Worm (Caenorhabditis elegans) whole organism, L4 larva: ENCODE measurements around the gene K05B2.2.

ENCODE experiments used
- F10B5.3 ChIP-seq: sonication (generic microtip); optimal IDR thresholded peaks from 2 replicates; lab custom pipeline; 2016; ENCODE audit warnings: mild to moderate bottlenecking, missing genetic modification characterization, missing compliant biosample characterization
- F37D6.2 ChIP-seq: sonication (generic microtip); optimal IDR thresholded peaks from 2 replicates; lab custom pipeline; 2016; ENCODE audit warnings: mild to moderate bottlenecking, missing genetic modification characterization, missing compliant biosample characterization
- R02D3.7 ChIP-seq: fragments of 150-350 bp; sonication (generic microtip); optimal IDR thresholded peaks from 3 replicates; lab custom pipeline; 2014; ENCODE audit warnings: missing biosample characterization, missing genetic modification characterization
- T26A8.4 ChIP-seq: fragments of 200-800 bp; sonication (Bioruptor generic); IDR thresholded peaks from 2 replicates; pipeline ENCODE4 v1.3.6; 2022; ENCODE audit warnings: missing genetic modification characterization, missing compliant biosample characterization
- Y105C5A.15 ChIP-seq: fragments of 200-800 bp; sonication (Bioruptor generic); IDR thresholded peaks from 2 replicates; pipeline ENCODE4 v1.3.6; 2022; ENCODE audit warnings: missing genetic modification characterization, missing compliant biosample characterization
- arid-1 ChIP-seq: fragments of 200-800 bp; sonication (Bioruptor generic); conservative IDR thresholded peaks from 2 replicates; pipeline ENCODE4 v1.3.6; 2022; ENCODE audit warnings: missing genetic modification reagents, missing genetic modification characterization, missing compliant biosample characterization
- ceh-62 ChIP-seq: sonication (generic microtip); optimal IDR thresholded peaks from 2 replicates; lab custom pipeline; 2017; ENCODE audit warnings: missing biosample characterization, missing genetic modification characterization
- ctbp-1 ChIP-seq: fragments of 200-800 bp; sonication (Bioruptor generic); IDR thresholded peaks from 2 replicates; pipeline ENCODE4 v1.3.6; 2022; ENCODE audit warnings: missing genetic modification reagents, missing genetic modification characterization, missing compliant biosample characterization
- dmd-6 ChIP-seq: fragments of 200-800 bp; sonication (Bioruptor generic); IDR thresholded peaks from 2 replicates; pipeline ENCODE4 v1.3.6; 2022; ENCODE audit warnings: missing genetic modification reagents, missing genetic modification characterization, missing compliant biosample characterization
- dpl-1 ChIP-seq: fragments of 150-350 bp; optimal IDR thresholded peaks from 2 replicates; lab custom pipeline; 2014; ENCODE audit warnings: missing biosample characterization, missing genetic modification reagents, missing genetic modification characterization
- duxl-1 ChIP-seq: sonication (generic microtip); optimal IDR thresholded peaks from 2 replicates; lab custom pipeline; 2016; ENCODE audit warnings: mild to moderate bottlenecking, missing genetic modification characterization, moderate library complexity, missing compliant biosample characterization; ENCODE audit not compliant: poor library complexity
- dve-1 ChIP-seq: sonication (generic microtip); optimal IDR thresholded peaks from 2 replicates; lab custom pipeline; 2017; ENCODE audit warnings: antibody characterized with exemption, mild to moderate bottlenecking, missing genetic modification characterization, missing compliant biosample characterization; ENCODE audit not compliant: insufficient read depth
- fkh-10 ChIP-seq: fragments of 150-350 bp; optimal IDR thresholded peaks from 2 replicates; lab custom pipeline; 2014; ENCODE audit warnings: missing biosample characterization, missing genetic modification reagents, missing genetic modification characterization
- hif-1 ChIP-seq, 2 experiments: sonication (generic microtip); optimal IDR thresholded peaks; 2 replicates each; lab custom pipeline; 2016 to 2017; ENCODE audit warnings: missing compliant biosample characterization in 2 of 2, missing genetic modification characterization in 2 of 2, missing genetic modification reagents in 2 of 2, missing genotype in 2 of 2, mild to moderate bottlenecking in 1 of 2
- hlh-11 ChIP-seq: fragments of 200-800 bp; sonication (Bioruptor generic); optimal IDR thresholded peaks from 2 replicates; lab custom pipeline; 2018; ENCODE audit warnings: mild to moderate bottlenecking, missing genetic modification characterization, missing compliant biosample characterization
- hlh-30 ChIP-seq: sonication (generic microtip); optimal IDR thresholded peaks from 2 replicates; lab custom pipeline; 2017; ENCODE audit warnings: antibody characterized with exemption, mild to moderate bottlenecking, missing genetic modification characterization, missing compliant biosample characterization; ENCODE audit not compliant: insufficient read depth
- hmg-1.1 ChIP-seq: fragments of 200-800 bp; sonication (Bioruptor generic); IDR thresholded peaks from 2 replicates; pipeline ENCODE4 v1.3.6; 2022; ENCODE audit warnings: missing genetic modification reagents, missing genetic modification characterization, missing compliant biosample characterization
- lin-1 ChIP-seq: fragments of 200-800 bp; sonication (Bioruptor generic); IDR thresholded peaks from 2 replicates; pipeline ENCODE4 v1.3.6; 2022; ENCODE audit warnings: missing genetic modification reagents, missing genetic modification characterization, missing compliant biosample characterization
- lin-13 ChIP-seq: fragments of 150-350 bp; optimal IDR thresholded peaks from 2 replicates; lab custom pipeline; 2014; ENCODE audit warnings: missing biosample characterization, missing genetic modification reagents, missing genetic modification characterization
- lin-15B ChIP-seq: fragments of 150-350 bp; sonication (generic microtip); optimal IDR thresholded peaks from 3 replicates; lab custom pipeline; 2014; ENCODE audit warnings: missing biosample characterization, missing genetic modification characterization
- lin-29 ChIP-seq: fragments of 200-800 bp; sonication (Bioruptor generic); IDR thresholded peaks from 2 replicates; pipeline ENCODE4 v1.3.6; 2022; ENCODE audit warnings: missing genetic modification reagents, missing genetic modification characterization, missing compliant biosample characterization
- madf-5 ChIP-seq, 2 experiments: fragments of 200-800 bp; sonication (Bioruptor generic); IDR thresholded peaks; 2 replicates each; pipeline ENCODE4 v1.3.6; 2022; ENCODE audit warnings: missing compliant biosample characterization in 2 of 2, missing genetic modification characterization in 2 of 2
- madf-9 ChIP-seq: fragments of 200-800 bp; sonication (Bioruptor generic); conservative IDR thresholded peaks from 2 replicates; pipeline ENCODE4 v1.3.6; 2022; ENCODE audit warnings: missing genetic modification reagents, missing genetic modification characterization, missing compliant biosample characterization
- nhr-10 ChIP-seq: fragments of 150-350 bp; optimal IDR thresholded peaks from 2 replicates; lab custom pipeline; 2014; ENCODE audit warnings: missing biosample characterization, missing genetic modification characterization
- nhr-102 ChIP-seq: sonication (generic microtip); optimal IDR thresholded peaks from 2 replicates; lab custom pipeline; 2016; ENCODE audit warnings: mild to moderate bottlenecking, missing genetic modification characterization, moderate library complexity, missing compliant biosample characterization
- nhr-111 ChIP-seq: fragments of 200-800 bp; sonication (Bioruptor generic); optimal IDR thresholded peaks from 2 replicates; lab custom pipeline; 2018; ENCODE audit warnings: mild to moderate bottlenecking, missing genetic modification characterization, missing compliant biosample characterization
- nhr-237 ChIP-seq: sonication (generic microtip); optimal IDR thresholded peaks from 2 replicates; lab custom pipeline; 2017; ENCODE audit warnings: missing biosample characterization, missing genetic modification characterization
- nhr-28 ChIP-seq: fragments of 150-350 bp; optimal IDR thresholded peaks from 2 replicates; lab custom pipeline; 2014; ENCODE audit warnings: missing biosample characterization, missing genetic modification characterization
- nhr-76 ChIP-seq: fragments of 150-350 bp; optimal IDR thresholded peaks from 2 replicates; lab custom pipeline; 2014; ENCODE audit warnings: missing biosample characterization, missing genetic modification characterization
- pha-4 ChIP-seq, 2 experiments: fragments of 150-350 bp in 1 of 2; fragments of 200-800 bp in 1 of 2; sonication (Bioruptor generic) in 1 of 2; IDR thresholded peaks in 1 of 2; optimal IDR thresholded peaks in 1 of 2; 2 replicates each; pipeline versions ENCODE4 v1.3.6 to Lab custom; 2014 to 2022; ENCODE audit warnings: missing genetic modification characterization in 2 of 2, missing genetic modification reagents in 2 of 2, missing biosample characterization in 1 of 2, missing compliant biosample characterization in 1 of 2
- saeg-2 ChIP-seq: fragments of 200-800 bp; sonication (Bioruptor generic); IDR thresholded peaks from 2 replicates; pipeline ENCODE4 v1.3.6; 2022; ENCODE audit warnings: missing genetic modification reagents, missing genetic modification characterization, missing compliant biosample characterization
- sdz-12 ChIP-seq: fragments of 200-800 bp; sonication (Bioruptor generic); optimal IDR thresholded peaks from 2 replicates; lab custom pipeline; 2018; ENCODE audit warnings: mild to moderate bottlenecking, missing genetic modification characterization, missing compliant biosample characterization
- set-16 ChIP-seq: fragments of 200-800 bp; sonication (Bioruptor generic); IDR thresholded peaks from 2 replicates; pipeline ENCODE4 v1.3.6; 2022; ENCODE audit warnings: missing genetic modification reagents, missing genetic modification characterization, missing compliant biosample characterization
- skn-1 ChIP-seq: fragments of 150-350 bp; optimal IDR thresholded peaks from 2 replicates; lab custom pipeline; 2014; ENCODE audit warnings: missing biosample characterization, missing genetic modification characterization
- snpc-1.2 ChIP-seq: fragments of 200-800 bp; sonication (Bioruptor generic); IDR thresholded peaks from 2 replicates; pipeline ENCODE4 v1.3.6; 2022; ENCODE audit warnings: missing genetic modification reagents, missing genetic modification characterization, missing compliant biosample characterization
- snpc-4 ChIP-seq: fragments of 150-350 bp; optimal IDR thresholded peaks from 2 replicates; lab custom pipeline; 2014; ENCODE audit warnings: missing biosample characterization, missing genetic modification characterization
- spr-1 ChIP-seq: sonication (generic microtip); optimal IDR thresholded peaks from 2 replicates; lab custom pipeline; 2016; ENCODE audit warnings: mild to moderate bottlenecking, missing genetic modification characterization, missing compliant biosample characterization
- unc-130 ChIP-seq: sonication (generic microtip); optimal IDR thresholded peaks from 2 replicates; lab custom pipeline; 2016; ENCODE audit warnings: missing genetic modification reagents, missing genetic modification characterization, missing compliant biosample characterization
- unc-62 ChIP-seq, 3 experiments: fragments of 150-350 bp in 1 of 3; sonication (generic microtip); optimal IDR thresholded peaks in 2 of 3; peaks in 1 of 3; 1 replicate in 1 of 3; 2 replicates in 2 of 3; lab custom pipeline; 2014 to 2017; ENCODE audit warnings: missing biosample characterization in 3 of 3, missing genetic modification characterization in 3 of 3, missing genetic modification reagents in 3 of 3, missing genotype in 1 of 3
- vab-7 ChIP-seq: fragments of 200-800 bp; sonication (Bioruptor generic); IDR thresholded peaks from 2 replicates; pipeline ENCODE4 v1.3.6; 2022; ENCODE audit warnings: missing genetic modification reagents, missing genetic modification characterization, missing compliant biosample characterization
- zfp-2 ChIP-seq: sonication (generic microtip); optimal IDR thresholded peaks from 2 replicates; lab custom pipeline; 2016; ENCODE audit warnings: mild to moderate bottlenecking, missing genetic modification characterization, missing compliant biosample characterization
- zip-11 ChIP-seq: fragments of 200-800 bp; sonication (Bioruptor generic); IDR thresholded peaks from 2 replicates; pipeline ENCODE4 v1.3.6; 2022; ENCODE audit warnings: missing genetic modification characterization, missing compliant biosample characterization
- ztf-7 ChIP-seq: fragments of 150-350 bp; optimal IDR thresholded peaks from 2 replicates; lab custom pipeline; 2014; ENCODE audit warnings: missing biosample characterization, missing genetic modification characterization

Gene K05B2.2

ce11 chrX:4862062-4862461 is 43.8 kb upstream of the K05B2.2 start (continued):
- TF ChIP-seq fkh-10: no peak
- TF ChIP-seq saeg-2 (GFP tag; lab: Robert Waterston, UW): no peak
- no peak for TF ChIP-seq madf-5 (GFP tag; IDR thresholded peaks at IDR 0.05; lab: Robert Waterston, UW)
- TF ChIP-seq dve-1 (tag; lab: Kevin White, UChicago): peak; percentile 36
- TF ChIP-seq madf-9: no peak
- no peak for TF ChIP-seq ceh-62 (tag; lab: Kevin White, UChicago)
- TF ChIP-seq hlh-11: peak; percentile 7
- no peak for TF ChIP-seq vab-7 (GFP tag; lab: Robert Waterston, UW)
- no peak for TF ChIP-seq lin-1 (GFP tag; lab: Robert Waterston, UW)
- TF ChIP-seq arid-1: no peak
- no peak for TF ChIP-seq dpl-1 (GFP tag; lab: Kevin White, UChicago)
- TF ChIP-seq skn-1 (tag; lab: Kevin White, UChicago): no peak
- TF ChIP-seq nhr-76 (tag; lab: Kevin White, UChicago): no peak
- TF ChIP-seq R02D3.7 (tag; lab: Kevin White, UChicago): no peak
- no peak for TF ChIP-seq F10B5.3
- no peak for TF ChIP-seq unc-130 (GFP tag; lab: Kevin White, UChicago)
- TF ChIP-seq ctbp-1 (GFP tag; lab: Robert Waterston, UW): no peak
- TF ChIP-seq lin-29 (GFP tag; lab: Robert Waterston, UW): no peak
- no peak for TF ChIP-seq snpc-4 (tag; lab: Kevin White, UChicago)
- TF ChIP-seq set-16: no peak
- no peak for TF ChIP-seq hmg-1.1 (GFP tag; lab: Robert Waterston, UW)
- TF ChIP-seq hlh-30 (tag; lab: Kevin White, UChicago): no peak
- TF ChIP-seq nhr-102: no peak
- TF ChIP-seq nhr-10 (tag; lab: Kevin White, UChicago): no peak
- no peak for TF ChIP-seq zip-11 (GFP tag; lab: Robert Waterston, UW)
- peak; percentile 79 for TF ChIP-seq nhr-28 (tag; lab: Kevin White, UChicago)

- TF ChIP-seq madf-9 (no peak), lin-15B (no peak), unc-62 (GFP tag; optimal IDR thresholded peaks at IDR 0.05 in 1 of 2; lab: Kevin White, UChicago) (peak in 1 of 2 experiments; percentile 99), unc-62 (tag; optimal IDR thresholded peaks at IDR 0.05; lab: Kevin White, UChicago) (no peak), duxl-1 (tag; lab: Kevin White, UChicago) (no peak), pha-4 (GFP tag; IDR thresholded peaks at IDR 0.05; lab: Robert Waterston, UW) (no peak), pha-4 (tag; optimal IDR thresholded peaks at IDR 0.05; lab: Kevin White, UChicago) (no peak), sdz-12 (no peak)
These were observed 41.7 kb upstream of the K05B2.2 start for ce11 chrX:4864214-4864613.

- no peak for TF ChIP-seq nhr-111 (GFP tag; lab: Kevin White, UChicago)
- TF ChIP-seq fkh-10: no peak
- no peak for TF ChIP-seq dmd-6
- no peak for TF ChIP-seq T26A8.4 (GFP tag; lab: Robert Waterston, UW)
- no peak for TF ChIP-seq lin-1 (GFP tag; lab: Robert Waterston, UW)
- TF ChIP-seq R02D3.7 (tag; lab: Kevin White, UChicago): no peak
- no peak for TF ChIP-seq zfp-2
- no peak for TF ChIP-seq spr-1 (tag; lab: Kevin White, UChicago)
- no peak for TF ChIP-seq hlh-11
- no peak for TF ChIP-seq nhr-102
- no peak for TF ChIP-seq snpc-1.2
- TF ChIP-seq lin-15B: no peak
- TF ChIP-seq nhr-237 (tag; lab: Kevin White, UChicago): no peak
- no peak for TF ChIP-seq F37D6.2 (tag; lab: Kevin White, UChicago)
- TF ChIP-seq Y105C5A.15: no peak
- no peak for TF ChIP-seq nhr-76 (tag; lab: Kevin White, UChicago)
- no peak for TF ChIP-seq hif-1 (tag; optimal IDR thresholded peaks at IDR 0.05; lab: Kevin White, UChicago)
- TF ChIP-seq ztf-7 (tag; lab: Kevin White, UChicago): no peak
- TF ChIP-seq lin-13: no peak
These were observed 40.1 kb upstream of the K05B2.2 start, which contains the start of gene ntc-1 for ce11 chrX:4865798-4866197. TSS of gene ntc-1 (plus strand) at chrX:4866098.
